Worm (Caenorhabditis elegans) whole organism, young adult: ENCODE measurements around the gene R07B7.12.

Source experiments
- T07F8.4 ChIP-seq: sonication (generic microtip); optimal IDR thresholded peaks from 2 replicates; lab custom pipeline; 2016; ENCODE audit warnings: mild to moderate bottlenecking, missing genetic modification characterization, moderate library complexity, missing compliant biosample characterization
- attf-5 ChIP-seq: fragments of 200-800 bp; sonication (Bioruptor generic); optimal IDR thresholded peaks from 2 replicates; lab custom pipeline; 2018; ENCODE audit warnings: mild to moderate bottlenecking, missing genetic modification characterization, missing compliant biosample characterization
- ceh-58 ChIP-seq: fragments of 200-800 bp; sonication (Bioruptor generic); IDR thresholded peaks from 2 replicates; pipeline ENCODE4 v1.3.6; 2022; ENCODE audit warnings: missing genetic modification characterization, missing compliant biosample characterization
- let-526 ChIP-seq: fragments of 200-800 bp; sonication (Bioruptor generic); IDR thresholded peaks from 2 replicates; pipeline ENCODE4 v1.3.6; 2022; ENCODE audit warnings: missing genetic modification reagents, missing genetic modification characterization, missing compliant biosample characterization
- pbrm-1 ChIP-seq: fragments of 200-800 bp; sonication (Bioruptor generic); IDR thresholded peaks from 2 replicates; pipeline ENCODE4 v1.3.6; 2022; ENCODE audit warnings: missing genetic modification reagents, missing genetic modification characterization, missing compliant biosample characterization
- pha-4 ChIP-seq: fragments of 150-350 bp; sonication (generic microtip); optimal IDR thresholded peaks from 2 replicates; lab custom pipeline; 2014; ENCODE audit warnings: missing biosample characterization, missing genetic modification reagents, missing genetic modification characterization

DNA sequence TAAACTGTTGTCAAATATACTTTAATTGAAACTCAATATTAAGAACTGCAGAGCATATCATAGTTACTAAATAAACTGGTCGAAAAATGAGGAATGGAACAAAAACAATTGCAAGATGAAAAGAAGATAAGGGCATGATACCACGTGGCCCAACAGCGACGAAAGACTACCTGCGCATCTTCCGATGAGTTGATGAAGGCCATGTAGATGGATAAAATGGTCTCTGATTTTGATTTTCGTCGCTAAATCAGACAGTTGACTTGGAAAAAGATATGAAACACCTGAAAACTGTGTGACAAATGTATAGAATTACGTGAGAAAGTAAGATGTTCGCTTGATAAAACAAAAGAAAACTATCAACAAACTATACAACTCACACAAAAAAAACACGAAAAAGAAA is 17.4 kb upstream of the R07B7.12 start:
- TF ChIP-seq attf-5 (GFP tag; lab: Kevin White, UChicago) (no peak), pha-4 (no peak), ceh-58 (no peak), T07F8.4 (tag; lab: Kevin White, UChicago) (no peak), let-526 (GFP tag; lab: Robert Waterston, UW) (no peak), pbrm-1 (GFP tag; lab: Robert Waterston, UW) (no peak)
